Worm (Caenorhabditis elegans) whole organism, L4 larva: Measurements from ENCODE around the gene T06E4.7.

Experiments used
- T26A8.4 ChIP-seq: fragments of 200-800 bp; sonication (Bioruptor generic); IDR thresholded peaks from 2 replicates; pipeline ENCODE4 v1.3.6; 2022; ENCODE audit warnings: missing genetic modification characterization, missing compliant biosample characterization
- Y105C5A.15 ChIP-seq: fragments of 200-800 bp; sonication (Bioruptor generic); IDR thresholded peaks from 2 replicates; pipeline ENCODE4 v1.3.6; 2022; ENCODE audit warnings: missing genetic modification characterization, missing compliant biosample characterization
- Y48G9A.11 ChIP-seq: fragments of 200-800 bp; sonication (Bioruptor generic); IDR thresholded peaks from 2 replicates; pipeline ENCODE4 v1.3.6; 2022; ENCODE audit warnings: missing genetic modification reagents, missing genetic modification characterization, missing compliant biosample characterization
- ZK337.2 ChIP-seq: fragments of 200-800 bp; sonication (Bioruptor generic); IDR thresholded peaks from 2 replicates; pipeline ENCODE4 v1.3.6; 2022; ENCODE audit warnings: missing genetic modification reagents, missing genetic modification characterization, missing compliant biosample characterization
- aha-1 ChIP-seq: fragments of 150-350 bp; peaks from one replicate; lab custom pipeline; 2014; ENCODE audit warnings: missing biosample characterization, missing genetic modification characterization
- ama-1 ChIP-seq: fragments of 150-350 bp; optimal IDR thresholded peaks from 2 replicates; lab custom pipeline; 2014; ENCODE audit warnings: inconsistent platforms, mixed read lengths
- ceh-20 ChIP-seq: fragments of 200-800 bp; sonication (Bioruptor generic); IDR thresholded peaks from 2 replicates; pipeline ENCODE4 v1.3.6; 2022; ENCODE audit warnings: missing genetic modification reagents, missing genetic modification characterization, missing compliant biosample characterization
- ceh-32 ChIP-seq: sonication (generic microtip); optimal IDR thresholded peaks from 2 replicates; lab custom pipeline; 2016; ENCODE audit warnings: mild to moderate bottlenecking, missing genetic modification characterization, missing compliant biosample characterization; ENCODE audit not compliant: poor library complexity
- ceh-44 ChIP-seq: fragments of 200-800 bp; sonication (Bioruptor generic); IDR thresholded peaks from 2 replicates; pipeline ENCODE4 v1.3.6; 2022; ENCODE audit warnings: missing genetic modification reagents, missing genetic modification characterization, missing compliant biosample characterization
- ceh-62 ChIP-seq: sonication (generic microtip); optimal IDR thresholded peaks from 2 replicates; lab custom pipeline; 2017; ENCODE audit warnings: missing biosample characterization, missing genetic modification characterization
- daf-12 ChIP-seq: fragments of 150-350 bp; optimal IDR thresholded peaks from 2 replicates; lab custom pipeline; 2014; ENCODE audit warnings: missing biosample characterization, missing genetic modification reagents, missing genetic modification characterization
- daf-16 ChIP-seq, 3 experiments: sonication (generic microtip); optimal IDR thresholded peaks; 2 replicates each; lab custom pipeline; 2016 to 2017; ENCODE audit warnings: missing genetic modification characterization in 3 of 3, missing genetic modification reagents in 3 of 3, mild to moderate bottlenecking in 2 of 3, missing compliant biosample characterization in 2 of 3, missing biosample characterization in 1 of 3, moderate library complexity in 1 of 3
- daf-8 ChIP-seq: fragments of 200-800 bp; sonication (Bioruptor generic); IDR thresholded peaks from 2 replicates; pipeline ENCODE4 v1.3.6; 2022; ENCODE audit warnings: missing genetic modification characterization, missing compliant biosample characterization
- dve-1 ChIP-seq: sonication (generic microtip); optimal IDR thresholded peaks from 2 replicates; lab custom pipeline; 2017; ENCODE audit warnings: antibody characterized with exemption, mild to moderate bottlenecking, missing genetic modification characterization, missing compliant biosample characterization; ENCODE audit not compliant: insufficient read depth
- egl-43 ChIP-seq: fragments of 200-800 bp; sonication (Bioruptor generic); IDR thresholded peaks from 2 replicates; pipeline ENCODE4 v1.3.6; 2022; ENCODE audit warnings: missing genetic modification reagents, missing genetic modification characterization, missing compliant biosample characterization
- hlh-11 ChIP-seq: fragments of 200-800 bp; sonication (Bioruptor generic); optimal IDR thresholded peaks from 2 replicates; lab custom pipeline; 2018; ENCODE audit warnings: mild to moderate bottlenecking, missing genetic modification characterization, missing compliant biosample characterization
- hlh-30 ChIP-seq: sonication (generic microtip); optimal IDR thresholded peaks from 2 replicates; lab custom pipeline; 2017; ENCODE audit warnings: antibody characterized with exemption, mild to moderate bottlenecking, missing genetic modification characterization, missing compliant biosample characterization; ENCODE audit not compliant: insufficient read depth
- hmg-1.1 ChIP-seq: fragments of 200-800 bp; sonication (Bioruptor generic); IDR thresholded peaks from 2 replicates; pipeline ENCODE4 v1.3.6; 2022; ENCODE audit warnings: missing genetic modification reagents, missing genetic modification characterization, missing compliant biosample characterization
- jun-1 ChIP-seq: fragments of 150-350 bp; optimal IDR thresholded peaks from 2 replicates; lab custom pipeline; 2014; ENCODE audit warnings: missing biosample characterization, missing genetic modification reagents, missing genetic modification characterization
- lin-1 ChIP-seq: fragments of 200-800 bp; sonication (Bioruptor generic); IDR thresholded peaks from 2 replicates; pipeline ENCODE4 v1.3.6; 2022; ENCODE audit warnings: missing genetic modification reagents, missing genetic modification characterization, missing compliant biosample characterization
- lin-29 ChIP-seq: fragments of 200-800 bp; sonication (Bioruptor generic); IDR thresholded peaks from 2 replicates; pipeline ENCODE4 v1.3.6; 2022; ENCODE audit warnings: missing genetic modification reagents, missing genetic modification characterization, missing compliant biosample characterization
- lir-3 ChIP-seq: sonication (generic microtip); optimal IDR thresholded peaks from 2 replicates; lab custom pipeline; 2016; ENCODE audit warnings: mild to moderate bottlenecking, missing genetic modification characterization, missing compliant biosample characterization
- madf-5 ChIP-seq, 2 experiments: fragments of 200-800 bp; sonication (Bioruptor generic); IDR thresholded peaks; 2 replicates each; pipeline ENCODE4 v1.3.6; 2022; ENCODE audit warnings: missing compliant biosample characterization in 2 of 2, missing genetic modification characterization in 2 of 2
- madf-9 ChIP-seq: fragments of 200-800 bp; sonication (Bioruptor generic); conservative IDR thresholded peaks from 2 replicates; pipeline ENCODE4 v1.3.6; 2022; ENCODE audit warnings: missing genetic modification reagents, missing genetic modification characterization, missing compliant biosample characterization
- mdl-1 ChIP-seq, 2 experiments: fragments of 150-350 bp in 1 of 2; sonication (generic microtip) in 1 of 2; optimal IDR thresholded peaks; 2 replicates each; lab custom pipeline; 2014 to 2017; ENCODE audit warnings: missing biosample characterization in 2 of 2, missing genetic modification characterization in 2 of 2
- mxl-3 ChIP-seq: fragments of 200-800 bp; sonication (Bioruptor generic); optimal IDR thresholded peaks from 2 replicates; lab custom pipeline; 2018; ENCODE audit warnings: mild to moderate bottlenecking, missing genetic modification characterization, missing compliant biosample characterization
- nhr-111 ChIP-seq: fragments of 200-800 bp; sonication (Bioruptor generic); optimal IDR thresholded peaks from 2 replicates; lab custom pipeline; 2018; ENCODE audit warnings: mild to moderate bottlenecking, missing genetic modification characterization, missing compliant biosample characterization
- nhr-237 ChIP-seq: sonication (generic microtip); optimal IDR thresholded peaks from 2 replicates; lab custom pipeline; 2017; ENCODE audit warnings: missing biosample characterization, missing genetic modification characterization
- nhr-25 ChIP-seq: sonication (generic microtip); optimal IDR thresholded peaks from 2 replicates; lab custom pipeline; 2017; ENCODE audit warnings: missing genetic modification characterization, mild to moderate bottlenecking, missing compliant biosample characterization, antibody characterized with exemption, moderate library complexity, borderline replicate concordance; ENCODE audit not compliant: insufficient read depth
- nhr-28 ChIP-seq: fragments of 150-350 bp; optimal IDR thresholded peaks from 2 replicates; lab custom pipeline; 2014; ENCODE audit warnings: missing biosample characterization, missing genetic modification characterization
- nhr-41 ChIP-seq: fragments of 200-800 bp; sonication (Bioruptor generic); IDR thresholded peaks from 2 replicates; pipeline ENCODE4 v1.3.6; 2022; ENCODE audit warnings: missing genetic modification reagents, missing genetic modification characterization, missing compliant biosample characterization
- nhr-76 ChIP-seq: fragments of 150-350 bp; optimal IDR thresholded peaks from 2 replicates; lab custom pipeline; 2014; ENCODE audit warnings: missing biosample characterization, missing genetic modification characterization
- pha-4 ChIP-seq, 2 experiments: fragments of 150-350 bp in 1 of 2; fragments of 200-800 bp in 1 of 2; sonication (Bioruptor generic) in 1 of 2; IDR thresholded peaks in 1 of 2; optimal IDR thresholded peaks in 1 of 2; 2 replicates each; pipeline versions ENCODE4 v1.3.6 to Lab custom; 2014 to 2022; ENCODE audit warnings: missing genetic modification characterization in 2 of 2, missing genetic modification reagents in 2 of 2, missing biosample characterization in 1 of 2, missing compliant biosample characterization in 1 of 2
- pqm-1 ChIP-seq: sonication (generic microtip); optimal IDR thresholded peaks from 2 replicates; lab custom pipeline; 2017; ENCODE audit warnings: missing biosample characterization, missing genetic modification characterization
- sdz-12 ChIP-seq: fragments of 200-800 bp; sonication (Bioruptor generic); optimal IDR thresholded peaks from 2 replicates; lab custom pipeline; 2018; ENCODE audit warnings: mild to moderate bottlenecking, missing genetic modification characterization, missing compliant biosample characterization
- set-16 ChIP-seq: fragments of 200-800 bp; sonication (Bioruptor generic); IDR thresholded peaks from 2 replicates; pipeline ENCODE4 v1.3.6; 2022; ENCODE audit warnings: missing genetic modification reagents, missing genetic modification characterization, missing compliant biosample characterization
- snpc-4 ChIP-seq: fragments of 150-350 bp; optimal IDR thresholded peaks from 2 replicates; lab custom pipeline; 2014; ENCODE audit warnings: missing biosample characterization, missing genetic modification characterization
- spr-1 ChIP-seq: sonication (generic microtip); optimal IDR thresholded peaks from 2 replicates; lab custom pipeline; 2016; ENCODE audit warnings: mild to moderate bottlenecking, missing genetic modification characterization, missing compliant biosample characterization
- unc-130 ChIP-seq: sonication (generic microtip); optimal IDR thresholded peaks from 2 replicates; lab custom pipeline; 2016; ENCODE audit warnings: missing genetic modification reagents, missing genetic modification characterization, missing compliant biosample characterization
- zag-1 ChIP-seq: fragments of 150-350 bp; optimal IDR thresholded peaks from 2 replicates; lab custom pipeline; 2014; ENCODE audit warnings: missing biosample characterization, missing genetic modification characterization
- zfp-2 ChIP-seq: sonication (generic microtip); optimal IDR thresholded peaks from 2 replicates; lab custom pipeline; 2016; ENCODE audit warnings: mild to moderate bottlenecking, missing genetic modification characterization, missing compliant biosample characterization
- zfp-3 ChIP-seq: fragments of 200-800 bp; sonication (Bioruptor generic); conservative IDR thresholded peaks from 2 replicates; pipeline ENCODE4 v1.3.6; 2022; ENCODE audit warnings: missing genetic modification reagents, missing genetic modification characterization, missing compliant biosample characterization
- zip-11 ChIP-seq: fragments of 200-800 bp; sonication (Bioruptor generic); IDR thresholded peaks from 2 replicates; pipeline ENCODE4 v1.3.6; 2022; ENCODE audit warnings: missing genetic modification characterization, missing compliant biosample characterization
- zip-2 ChIP-seq: fragments of 150-350 bp; optimal IDR thresholded peaks from 2 replicates; lab custom pipeline; 2014; ENCODE audit warnings: missing biosample characterization, missing genetic modification characterization

T06E4.7 gene

DNA sequence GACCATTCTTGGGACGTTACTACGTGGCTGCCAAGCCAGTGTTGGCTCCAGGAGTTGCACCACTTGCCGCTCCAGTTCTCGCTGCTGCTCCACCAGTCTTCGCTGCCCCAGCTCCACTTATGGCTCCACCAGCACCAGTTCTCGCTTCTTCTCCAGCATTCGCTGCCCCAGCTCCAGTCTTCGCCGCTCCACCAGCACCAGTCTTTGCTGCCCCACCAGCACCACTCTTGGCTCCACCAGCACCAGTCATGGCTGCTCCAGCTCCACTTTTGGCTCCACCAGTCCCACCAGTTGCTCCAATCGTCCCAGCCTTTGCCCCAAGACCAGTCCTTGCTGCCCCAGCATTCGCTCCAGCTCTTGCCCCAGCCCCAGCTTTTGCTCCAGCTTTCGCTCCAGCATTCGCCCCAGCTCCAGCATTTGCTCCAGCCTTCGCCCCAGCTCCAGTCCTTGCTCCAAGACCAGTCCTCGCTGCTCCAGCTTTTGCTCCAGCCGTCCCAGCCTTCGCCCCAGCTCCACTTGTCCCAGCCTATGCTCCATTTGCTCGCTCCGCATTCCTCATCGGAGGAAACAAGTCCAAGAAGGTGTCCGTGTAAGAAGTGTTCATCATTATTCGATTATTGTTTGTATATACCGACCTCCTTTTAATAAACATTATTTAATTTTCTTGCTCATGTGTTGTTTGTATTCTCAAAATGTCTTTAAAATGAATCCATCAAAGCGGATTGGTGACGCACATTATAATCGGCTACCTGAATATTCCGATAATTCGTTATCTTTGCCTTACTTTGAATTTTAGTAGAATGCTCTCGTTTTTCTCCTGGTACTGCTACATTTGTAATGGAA lies at the start of gene T06E4.7:
TSS of gene T06E4.7 (plus strand) at position 793 of the 843 bp plus-strand sequence.
- no peak for TF ChIP-seq mdl-1 (tag; optimal IDR thresholded peaks at IDR 0.05; lab: Kevin White, UChicago)
- no peak for TF ChIP-seq nhr-237 (tag; lab: Kevin White, UChicago)
- TF ChIP-seq jun-1 (tag; lab: Kevin White, UChicago): no peak
- no peak for TF ChIP-seq ceh-44
- TF ChIP-seq T26A8.4 (GFP tag; lab: Robert Waterston, UW): no peak
- TF ChIP-seq egl-43 (GFP tag; lab: Robert Waterston, UW): 0 out of 2 replicates have a peak, but pooled peaks have one; percentile 5
- TF ChIP-seq zfp-3: no peak
- no peak for TF ChIP-seq nhr-111 (GFP tag; lab: Kevin White, UChicago)
- TF ChIP-seq nhr-76 (tag; lab: Kevin White, UChicago): no peak
- TF ChIP-seq lin-29 (GFP tag; lab: Robert Waterston, UW): no peak
- TF ChIP-seq ceh-32: no peak
- no peak for TF ChIP-seq aha-1
- TF ChIP-seq hlh-30: no peak
- peak; percentile 53 for TF ChIP-seq sdz-12 (GFP tag; lab: Kevin White, UChicago)
- peak; percentile 97 for TF ChIP-seq set-16 (GFP tag; lab: Robert Waterston, UW)
- TF ChIP-seq zip-2 (tag; lab: Kevin White, UChicago): no peak

DNA sequence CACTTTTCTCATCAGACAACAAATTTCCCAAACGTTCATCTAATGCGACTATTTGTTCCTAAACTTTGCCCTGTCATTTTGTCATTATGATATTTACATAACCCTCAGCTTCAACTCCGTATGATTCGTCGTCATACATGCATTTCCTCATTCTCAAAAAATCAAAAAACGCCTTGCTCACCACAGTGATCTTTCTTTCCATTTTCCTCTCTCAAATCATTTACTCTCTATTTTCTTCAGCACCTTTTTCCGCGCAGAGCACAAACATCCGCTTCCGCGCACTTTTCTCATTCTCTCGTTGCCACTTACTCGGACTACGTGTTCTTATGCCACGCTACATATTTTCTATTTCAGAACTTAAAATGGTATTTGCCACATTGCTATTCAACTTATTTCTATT lies 49.2 kb upstream of the T06E4.7 start, which contains the start of gene F25B3.2:
TSS of gene F25B3.2 (plus strand) at position 301 of the 400 bp plus-strand sequence.
- no peak for TF ChIP-seq daf-16 (GFP tag; optimal IDR thresholded peaks at IDR 0.05; lab: Kevin White, UChicago)
- no peak for TF ChIP-seq daf-16 (tag; optimal IDR thresholded peaks at IDR 0.05; lab: Kevin White, UChicago)
- TF ChIP-seq Y105C5A.15 (GFP tag; lab: Robert Waterston, UW): no peak
- no peak for TF ChIP-seq snpc-4 (tag; lab: Kevin White, UChicago)
- no peak for TF ChIP-seq pha-4 (GFP tag; IDR thresholded peaks at IDR 0.05; lab: Robert Waterston, UW)
- TF ChIP-seq pha-4 (tag; optimal IDR thresholded peaks at IDR 0.05; lab: Kevin White, UChicago): no peak
- no peak for TF ChIP-seq nhr-28 (tag; lab: Kevin White, UChicago)
- no peak for TF ChIP-seq lir-3
- TF ChIP-seq daf-8: no peak
- no peak for TF ChIP-seq mdl-1 (tag; optimal IDR thresholded peaks at IDR 0.05; lab: Kevin White, UChicago)
- no peak for TF ChIP-seq ceh-44
- TF ChIP-seq zfp-2 (tag; lab: Kevin White, UChicago): no peak
- no peak for TF ChIP-seq ZK337.2

- TF ChIP-seq nhr-41 (GFP tag; lab: Robert Waterston, UW): no peak
- TF ChIP-seq ama-1 (lab: Kevin White, UChicago): no peak
- TF ChIP-seq zfp-2 (tag; lab: Kevin White, UChicago): no peak
- TF ChIP-seq mxl-3 (GFP tag; lab: Kevin White, UChicago): no peak
- TF ChIP-seq pqm-1 (tag; lab: Kevin White, UChicago): no peak
- no peak for TF ChIP-seq daf-12
- TF ChIP-seq spr-1 (tag; lab: Kevin White, UChicago): peak; percentile 45
- TF ChIP-seq hlh-11 (tag; lab: Kevin White, UChicago): no peak
- TF ChIP-seq nhr-28 (tag; lab: Kevin White, UChicago): no peak
- no peak for TF ChIP-seq dve-1
- TF ChIP-seq zip-11 (GFP tag; lab: Robert Waterston, UW): no peak
- no peak for TF ChIP-seq ZK337.2
- peak; percentile 52; the same call in 1 of the 2 replicates for TF ChIP-seq hmg-1.1 (GFP tag; lab: Robert Waterston, UW)
- no peak for TF ChIP-seq nhr-25 (tag; lab: Kevin White, UChicago)
- no peak for TF ChIP-seq Y48G9A.11
- no peak for TF ChIP-seq ceh-20 (GFP tag; lab: Robert Waterston, UW)
- TF ChIP-seq ceh-62 (tag; lab: Kevin White, UChicago): no peak
- no peak for TF ChIP-seq lin-1 (GFP tag; lab: Robert Waterston, UW)
- TF ChIP-seq hlh-30: peak; percentile 12
- no peak for TF ChIP-seq zag-1
- peak; percentile 5 for TF ChIP-seq unc-130 (GFP tag; lab: Kevin White, UChicago)
- TF ChIP-seq madf-9 (GFP tag; lab: Robert Waterston, UW): no peak
- no peak for TF ChIP-seq madf-5 (GFP tag; IDR thresholded peaks at IDR 0.05; lab: Robert Waterston, UW)
These were observed 43.4 kb upstream of the T06E4.7 start, which contains the start of gene rtfo-1 for ce11 chrV:9582594-9583322. rtfo-1 (minus strand) TSS chrV:9582644.
